Worm (Caenorhabditis elegans): ENCODE data around the gene chpf-2.

- no peak for TF ChIP-seq snpc-4 (tag; optimal IDR thresholded peaks at IDR 0.05)
- TF ChIP-seq mep-1 (tag; optimal IDR thresholded peaks at IDR 0.05) = no peak
- TF ChIP-seq ham-2 (GFP tag; optimal IDR thresholded peaks at IDR 0.05) = no peak
- no peak for TF ChIP-seq ztf-11 (tag; optimal IDR thresholded peaks at IDR 0.05)
- no peak for TF ChIP-seq unc-62 (GFP tag; optimal IDR thresholded peaks at IDR 0.05)
- no peak for TF ChIP-seq nhr-76 (tag; optimal IDR thresholded peaks at IDR 0.05)
- TF ChIP-seq pha-4 (tag; optimal IDR thresholded peaks at IDR 0.05) = no peak
- no peak for TF ChIP-seq ceh-43 (GFP tag; optimal IDR thresholded peaks at IDR 0.05)
- no peak for TF ChIP-seq unc-39 (tag; optimal IDR thresholded peaks at IDR 0.05)
- TF ChIP-seq cnd-1 (tag; optimal IDR thresholded peaks at IDR 0.05) = no peak
- TF ChIP-seq sem-2 (GFP tag; optimal IDR thresholded peaks at IDR 0.05) = no peak
- no peak for TF ChIP-seq nhr-2 (tag; optimal IDR thresholded peaks at IDR 0.05)
- no peak for TF ChIP-seq nhr-237 (tag; optimal IDR thresholded peaks at IDR 0.05)
Measured at ce11 chrV:3039282-3039681, at the start of gene chpf-2.

Measured in whole organism, mixed stage, embryonic.